Worm (Caenorhabditis elegans): Measurements from ENCODE around the gene frpr-1.

The frpr-1 gene

ce11 chrX:8156502-8156901 is 27.1 kb upstream of the frpr-1 start (continued):
- TF ChIP-seq attf-3 (GFP tag; conservative IDR thresholded peaks at IDR 0.05) (0 out of 2 replicates have a peak, but pooled peaks have one; percentile 18), snpc-1.1 (tag; optimal IDR thresholded peaks at IDR 0.05; ENCODE audit: insufficient read depth) (peak; percentile 38), F37B4.10 (GFP tag; IDR thresholded peaks at IDR 0.05) (0 out of 2 replicates have a peak, but pooled peaks have one; percentile 36), ama-1 (optimal IDR thresholded peaks at IDR 0.05) (no peak), ama-1 (GFP tag; optimal IDR thresholded peaks at IDR 0.05) (peak; percentile 38), F49E8.2 (tag; optimal IDR thresholded peaks at IDR 0.05; ENCODE audit: insufficient read depth) (no peak), lsy-27 (tag; optimal IDR thresholded peaks at IDR 0.05; ENCODE audit: borderline replicate concordance, insufficient read depth) (no peak), D2030.7 (GFP tag; IDR thresholded peaks at IDR 0.05) (peak; percentile 80), zim-3 (tag; optimal IDR thresholded peaks at IDR 0.05) (no peak), F33H1.4 (GFP tag; IDR thresholded peaks at IDR 0.05) (no peak), C17E4.6 (GFP tag; IDR thresholded peaks at IDR 0.05) (no peak), ccch-3 (GFP tag; optimal IDR thresholded peaks at IDR 0.05) (no peak), pbrm-1 (GFP tag; IDR thresholded peaks at IDR 0.05) (peak; percentile 85), bed-2 (GFP tag; IDR thresholded peaks at IDR 0.05) (no peak), lir-1 (GFP tag; conservative IDR thresholded peaks at IDR 0.05) (0 out of 2 replicates have a peak, but pooled peaks have one; percentile 6), ZK185.1 (tag; optimal IDR thresholded peaks at IDR 0.05; ENCODE audit: poor library complexity, severe bottlenecking) (peak; percentile 70), hmg-1.2 (GFP tag; IDR thresholded peaks at IDR 0.05) (peak; percentile 71), gei-17 (GFP tag; optimal IDR thresholded peaks at IDR 0.05) (no peak), mes-4 (tag; optimal IDR thresholded peaks at IDR 0.05) (no peak), ceh-27 (GFP tag; optimal IDR thresholded peaks at IDR 0.05) (no peak), hsf-1 (GFP tag; IDR thresholded peaks at IDR 0.05) (no peak)

DNA sequence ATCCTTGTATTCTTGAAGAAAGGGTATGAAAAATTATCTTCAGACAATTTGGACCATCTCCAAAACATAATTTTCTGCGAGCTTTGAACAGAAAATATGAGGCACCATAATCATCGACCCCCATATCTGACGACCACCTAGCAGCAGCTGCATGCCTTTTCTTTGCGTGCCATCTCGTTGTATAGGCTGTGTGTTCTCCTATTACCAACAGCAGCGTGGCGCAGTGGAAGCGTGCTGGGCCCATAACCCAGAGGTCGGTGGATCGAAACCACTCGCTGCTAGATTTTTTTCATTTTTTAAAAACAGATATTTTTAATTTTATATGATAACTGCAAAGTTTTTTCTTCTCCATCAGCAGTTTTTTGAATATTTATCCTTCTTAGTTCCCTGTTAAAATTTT is 26.5 kb upstream of the frpr-1 start:
- no peak for TF ChIP-seq bed-2 (GFP tag; IDR thresholded peaks at IDR 0.05)
- TF ChIP-seq athp-1 (tag; optimal IDR thresholded peaks at IDR 0.05) = no peak
- TF ChIP-seq lin-26 (GFP tag; IDR thresholded peaks at IDR 0.05) = peak; percentile 81
- TF ChIP-seq snpc-1.3 (tag; optimal IDR thresholded peaks at IDR 0.05; ENCODE audit: insufficient read depth) = no peak
- TF ChIP-seq atf-7 (tag; optimal IDR thresholded peaks at IDR 0.05) = no peak
- no peak for TF ChIP-seq hlh-12 (tag; optimal IDR thresholded peaks at IDR 0.05)
- peak; percentile 7; the same call in 1 of the 2 replicates for TF ChIP-seq pbrm-1 (GFP tag; IDR thresholded peaks at IDR 0.05)
- TF ChIP-seq Y95B8A.8 (GFP tag; IDR thresholded peaks at IDR 0.05) = no peak
- no peak for TF ChIP-seq Y53F4B.3 (GFP tag; IDR thresholded peaks at IDR 0.05)
- peak; percentile 28; the same call in 1 of the 2 replicates for TF ChIP-seq egrh-3 (GFP tag; IDR thresholded peaks at IDR 0.05)
- no peak for TF ChIP-seq ceh-79 (tag; optimal IDR thresholded peaks at IDR 0.05)
- peak; percentile 32 for TF ChIP-seq K12H6.12 (tag; optimal IDR thresholded peaks at IDR 0.05)
- no peak for TF ChIP-seq nhr-90 (tag; optimal IDR thresholded peaks at IDR 0.05)
- TF ChIP-seq mcd-1 (GFP tag; IDR thresholded peaks at IDR 0.05) = no peak; the same call in 1 of the 2 replicates
- no peak for TF ChIP-seq ZK185.1 (tag; optimal IDR thresholded peaks at IDR 0.05; ENCODE audit: poor library complexity, severe bottlenecking)
- no peak for TF ChIP-seq nfya-2 (GFP tag; IDR thresholded peaks at IDR 0.05)
- TF ChIP-seq die-1 (tag; optimal IDR thresholded peaks at IDR 0.05) = no peak
- TF ChIP-seq nhr-120 (GFP tag; IDR thresholded peaks at IDR 0.05) = no peak
- TF ChIP-seq B0035.1 (tag; optimal IDR thresholded peaks at IDR 0.05) = no peak
- TF ChIP-seq F57C9.4 (tag; optimal IDR thresholded peaks at IDR 0.05) = no peak
- TF ChIP-seq Y79H2A.3 (GFP tag; conservative IDR thresholded peaks at IDR 0.05) = no peak
- no peak for TF ChIP-seq dpff-1 (tag; optimal IDR thresholded peaks at IDR 0.05)
- TF ChIP-seq T26A5.8 (tag; optimal IDR thresholded peaks at IDR 0.05) = no peak
- TF ChIP-seq egl-44 (GFP tag; IDR thresholded peaks at IDR 0.05) = no peak
- TF ChIP-seq rec-8 (tag; optimal IDR thresholded peaks at IDR 0.05) = no peak
- TF ChIP-seq C06A6.2 (GFP tag; conservative IDR thresholded peaks at IDR 0.05) = no peak
- no peak for TF ChIP-seq efl-1 (GFP tag; optimal IDR thresholded peaks at IDR 0.05)
- TF ChIP-seq lsy-27 (tag; optimal IDR thresholded peaks at IDR 0.05; ENCODE audit: borderline replicate concordance, insufficient read depth) = no peak
- no peak for TF ChIP-seq ceh-91 (GFP tag; IDR thresholded peaks at IDR 0.05)
- TF ChIP-seq lin-35 (GFP tag; optimal IDR thresholded peaks at IDR 0.05) = peak in 1 of 3 experiments; percentile 35
- no peak for TF ChIP-seq aptf-3 (GFP tag; IDR thresholded peaks at IDR 0.05)
